Worm (Caenorhabditis elegans): Measurements from ENCODE around the gene F14H8.8.
"Not testable (repeated sequence)": the region's sequence is repeated elsewhere in the genome, so short reads cannot be mapped to it uniquely, and the experiment has no call there.

Gene F14H8.8

ce11 chrV:15031373-15031772 lies 2.1 kb downstream of the F14H8.8 start, which contains the start of gene cng-1:
TSS of gene cng-1 (minus strand) at chrV:15031473.
- not testable (repeated sequence) for TF ChIP-seq snpc-4 (tag; optimal IDR thresholded peaks at IDR 0.05); arid-1 (GFP tag; conservative IDR thresholded peaks at IDR 0.05); nhr-11 (tag; optimal IDR thresholded peaks at IDR 0.05)

DNA sequence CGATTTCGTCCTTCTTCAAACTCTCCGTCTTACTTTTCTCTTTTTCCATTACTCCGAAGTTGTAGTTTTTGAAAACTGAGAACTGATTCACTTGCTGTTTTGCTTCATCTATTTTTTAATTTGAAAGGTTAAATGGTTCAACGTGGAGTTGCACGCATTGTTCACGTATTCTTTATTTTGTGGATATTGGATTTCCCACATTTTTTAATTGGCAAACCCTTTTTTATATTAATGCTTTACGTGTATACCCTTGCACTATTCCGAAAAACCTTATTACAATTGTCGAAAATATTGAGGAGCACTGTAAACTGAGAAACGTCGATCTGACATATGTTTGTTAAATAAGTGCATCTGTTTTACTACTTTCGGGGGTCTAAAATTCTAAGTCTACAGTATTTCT lies 7.5 kb downstream of the F14H8.8 start, which contains the start of gene melo-3:
TSS of gene melo-3 (minus strand) at position 101 of the 400 bp plus-strand sequence.
- TF ChIP-seq daf-12 (tag; optimal IDR thresholded peaks at IDR 0.05); nhr-76 (tag; optimal IDR thresholded peaks at IDR 0.05); ctbp-1 (GFP tag; IDR thresholded peaks at IDR 0.05): not testable (repeated sequence)

ce11 chrV:15048107-15048506 lies 18.8 kb downstream of the F14H8.8 start, which contains the start of gene sdc-3:
TSS of gene sdc-3 (minus strand) at chrV:15048207.
- TF ChIP-seq php-3 (GFP tag; IDR thresholded peaks at IDR 0.05) (no peak), jun-1 (tag; optimal IDR thresholded peaks at IDR 0.05) (no peak), T20F7.1 (GFP tag; optimal IDR thresholded peaks at IDR 0.05) (no peak), daf-16 (GFP tag; optimal IDR thresholded peaks at IDR 0.05) (no peak), daf-16 (tag; optimal IDR thresholded peaks at IDR 0.05) (peak; percentile 14), lin-13 (GFP tag; optimal IDR thresholded peaks at IDR 0.05) (no peak), ceh-32 (tag; optimal IDR thresholded peaks at IDR 0.05; ENCODE audit: poor library complexity) (no peak), egl-43 (GFP tag; IDR thresholded peaks at IDR 0.05) (no peak), mxl-2 (GFP tag; conservative IDR thresholded peaks at IDR 0.05) (no peak), snpc-4 (tag; optimal IDR thresholded peaks at IDR 0.05) (no peak), nhr-28 (tag; optimal IDR thresholded peaks at IDR 0.05) (peak; percentile 32), zfp-2 (tag; optimal IDR thresholded peaks at IDR 0.05) (no peak), mxl-3 (GFP tag; optimal IDR thresholded peaks at IDR 0.05) (peak; percentile 19), aha-1 (tag) (peak; percentile 73), D1046.2 (GFP tag; IDR thresholded peaks at IDR 0.05) (no peak), ceh-20 (GFP tag; IDR thresholded peaks at IDR 0.05) (no peak), zip-2 (tag; optimal IDR thresholded peaks at IDR 0.05) (no peak), attf-4 (tag; optimal IDR thresholded peaks at IDR 0.05) (no peak), snpc-1.2 (GFP tag; IDR thresholded peaks at IDR 0.05) (no peak), ceh-44 (GFP tag; IDR thresholded peaks at IDR 0.05) (no peak), dmd-8 (GFP tag; IDR thresholded peaks at IDR 0.05) (no peak)

ce11 chrV:15051720-15052119 lies 22.5 kb downstream of the F14H8.8 start:
- TF ChIP-seq F26F4.8 (GFP tag; conservative IDR thresholded peaks at IDR 0.05) (no peak), lir-3 (tag; optimal IDR thresholded peaks at IDR 0.05) (no peak), daf-19 (GFP tag; conservative IDR thresholded peaks at IDR 0.05) (no peak), unc-130 (GFP tag; optimal IDR thresholded peaks at IDR 0.05) (no peak), lsy-2 (tag; optimal IDR thresholded peaks at IDR 0.05) (no peak), aha-1 (tag) (peak; percentile 91), daf-12 (tag; optimal IDR thresholded peaks at IDR 0.05) (no peak), ceh-44 (GFP tag; IDR thresholded peaks at IDR 0.05) (no peak)

DNA sequence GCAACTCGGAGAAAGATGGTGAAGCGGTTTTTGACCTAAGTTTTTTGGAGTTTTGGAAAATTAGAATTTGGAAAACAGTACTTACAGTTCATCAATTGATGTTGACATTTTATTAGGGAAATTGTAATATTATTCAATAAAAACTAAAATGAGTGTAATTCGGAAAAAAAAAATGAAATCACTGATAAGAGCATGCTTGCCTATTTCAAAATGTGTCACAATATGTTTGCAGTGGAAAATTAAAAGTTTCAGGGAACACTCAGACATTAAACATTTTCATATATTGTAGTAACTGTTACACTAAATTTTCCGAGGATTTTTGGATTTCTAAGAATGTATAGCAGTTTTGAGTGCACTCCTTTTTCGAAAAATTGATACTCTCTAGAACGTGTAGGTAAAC lies 23.1 kb downstream of the F14H8.8 start, which contains the start of the genes fbxa-82 and C25D7.5:
TSS of gene fbxa-82 (minus strand) at position 163 of the 400 bp plus-strand sequence.
TSS of gene C25D7.5 (plus strand) at position 283 of the 400 bp plus-strand sequence.
- TF ChIP-seq nhr-28 (tag; optimal IDR thresholded peaks at IDR 0.05): peak; percentile 43
- no peak for TF ChIP-seq daf-16 (GFP tag; optimal IDR thresholded peaks at IDR 0.05)
- TF ChIP-seq daf-16 (tag; optimal IDR thresholded peaks at IDR 0.05): peak; percentile 59
- TF ChIP-seq arid-1 (GFP tag; conservative IDR thresholded peaks at IDR 0.05): no peak
- no peak for TF ChIP-seq dve-1 (tag; optimal IDR thresholded peaks at IDR 0.05; ENCODE audit: insufficient read depth)
- TF ChIP-seq egl-43 (GFP tag; IDR thresholded peaks at IDR 0.05): no peak
- no peak for TF ChIP-seq T26A8.4 (GFP tag; IDR thresholded peaks at IDR 0.05)
- TF ChIP-seq ztf-7 (tag; optimal IDR thresholded peaks at IDR 0.05): peak; percentile 62
- TF ChIP-seq nhr-77 (tag; optimal IDR thresholded peaks at IDR 0.05): peak; percentile 57
- no peak for TF ChIP-seq duxl-1 (tag; optimal IDR thresholded peaks at IDR 0.05; ENCODE audit: poor library complexity)
- peak; percentile 24 for TF ChIP-seq pqm-1 (tag; optimal IDR thresholded peaks at IDR 0.05)
- TF ChIP-seq zip-2 (tag; optimal IDR thresholded peaks at IDR 0.05): peak; percentile 82
- no peak for TF ChIP-seq lin-15B (tag; optimal IDR thresholded peaks at IDR 0.05)
- no peak for TF ChIP-seq madf-5 (GFP tag; IDR thresholded peaks at IDR 0.05)
- TF ChIP-seq pha-4 (GFP tag; IDR thresholded peaks at IDR 0.05): no peak
- no peak for TF ChIP-seq pha-4 (tag; optimal IDR thresholded peaks at IDR 0.05)
- TF ChIP-seq zip-11 (GFP tag; IDR thresholded peaks at IDR 0.05): no peak
